Worm (Caenorhabditis elegans) whole organism, mixed stage, embryonic: ENCODE measurements around the gene F08F3.4.

Experiments
- M03D4.4 ChIP-seq: sonication (generic microtip); optimal IDR thresholded peaks from 2 replicates; lab custom pipeline; 2017; ENCODE audit warnings: mild to moderate bottlenecking, missing genetic modification characterization, missing compliant biosample characterization
- drap-1 ChIP-seq: fragments of 200-800 bp; sonication (Bioruptor generic); optimal IDR thresholded peaks from 3 replicates; lab custom pipeline; 2018; ENCODE audit warnings: mild to moderate bottlenecking, missing genetic modification characterization, missing compliant biosample characterization
- elt-3 ChIP-seq: fragments of 150-350 bp; optimal IDR thresholded peaks from 2 replicates; lab custom pipeline; 2014; ENCODE audit warnings: missing biosample characterization, missing genetic modification characterization
- lin-13 ChIP-seq: fragments of 150-350 bp; optimal IDR thresholded peaks from 2 replicates; lab custom pipeline; 2014; ENCODE audit warnings: missing biosample characterization, missing genetic modification characterization
- lsy-2 ChIP-seq: fragments of 150-350 bp; optimal IDR thresholded peaks from 2 replicates; lab custom pipeline; 2014; ENCODE audit warnings: missing biosample characterization, missing genetic modification characterization
- pha-4 ChIP-seq: fragments of 150-350 bp; optimal IDR thresholded peaks from 2 replicates; lab custom pipeline; 2018; ENCODE audit warnings: missing biosample characterization, missing genetic modification reagents, missing genetic modification characterization
- unc-120 ChIP-seq: sonication (generic microtip); optimal IDR thresholded peaks from 2 replicates; lab custom pipeline; 2017; ENCODE audit warnings: missing genetic modification characterization, missing compliant biosample characterization; ENCODE audit not compliant: poor library complexity, severe bottlenecking
- unc-39 ChIP-seq: fragments of 150-350 bp; optimal IDR thresholded peaks from 2 replicates; lab custom pipeline; 2014; ENCODE audit warnings: missing biosample characterization, missing genetic modification characterization
- unc-62 ChIP-seq: fragments of 150-350 bp; optimal IDR thresholded peaks from 2 replicates; lab custom pipeline; 2014; ENCODE audit warnings: missing biosample characterization, missing genetic modification reagents, missing genetic modification characterization

DNA sequence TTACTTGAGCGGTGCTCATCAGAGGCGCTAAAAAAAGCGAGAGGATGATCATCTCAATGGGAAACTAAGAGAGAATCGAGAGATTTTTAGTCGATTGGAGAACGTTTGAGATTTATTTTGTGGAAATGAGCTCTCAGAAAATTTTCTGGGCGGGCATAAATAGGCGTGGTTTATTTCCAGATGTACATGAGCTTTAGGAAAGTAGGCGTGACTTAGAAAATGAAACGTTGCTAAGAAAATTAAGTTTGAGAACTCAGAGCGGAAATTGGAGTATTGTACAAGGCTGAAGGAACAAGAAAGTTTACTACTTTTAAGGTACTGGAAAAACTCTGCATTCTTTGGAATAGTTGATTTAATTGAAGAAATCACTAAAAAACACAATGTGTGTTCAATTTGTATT is 42.0 kb upstream of the F08F3.4 start, which contains the start of gene T09D3.9:
- TF ChIP-seq lsy-2 (tag; lab: Kevin White, UChicago), result no peak
- TF ChIP-seq M03D4.4 (tag; lab: Kevin White, UChicago), result no peak
- TF ChIP-seq lin-13 (tag; lab: Kevin White, UChicago), result no peak
- no peak for TF ChIP-seq unc-39 (tag; lab: Kevin White, UChicago)
- TF ChIP-seq pha-4 (tag; lab: Kevin White, UChicago), result no peak
- TF ChIP-seq drap-1 (GFP tag; lab: Kevin White, UChicago), result no peak
- TF ChIP-seq unc-120 (tag; lab: Kevin White, UChicago), result no peak
- no peak for TF ChIP-seq elt-3 (tag; lab: Kevin White, UChicago)
- TF ChIP-seq unc-62 (GFP tag; lab: Kevin White, UChicago), result no peak
